Worm (Caenorhabditis elegans): Measurements from ENCODE around the gene gld-3.

gld-3 gene

ce11 chrII:7166768-7167167 is 34.3 kb downstream of the gld-3 start:
- TF ChIP-seq dve-1 (tag; optimal IDR thresholded peaks at IDR 0.05; ENCODE audit: insufficient read depth), result peak; percentile 80
- no peak for TF ChIP-seq lin-13 (GFP tag; optimal IDR thresholded peaks at IDR 0.05)
- TF ChIP-seq ceh-28 (tag; optimal IDR thresholded peaks at IDR 0.05), result no peak
- TF ChIP-seq ceh-82 (tag; optimal IDR thresholded peaks at IDR 0.05), result no peak
- no peak for TF ChIP-seq nhr-25 (tag; optimal IDR thresholded peaks at IDR 0.05; ENCODE audit: borderline replicate concordance, insufficient read depth)
- TF ChIP-seq rbr-2 (tag; optimal IDR thresholded peaks at IDR 0.05), result no peak
- TF ChIP-seq ctbp-1 (GFP tag; IDR thresholded peaks at IDR 0.05), result no peak
- TF ChIP-seq zfp-3 (GFP tag; conservative IDR thresholded peaks at IDR 0.05), result no peak
- no peak for TF ChIP-seq lin-1 (GFP tag; IDR thresholded peaks at IDR 0.05)
- TF ChIP-seq hlh-11 (tag; optimal IDR thresholded peaks at IDR 0.05), result peak; percentile 60
- TF ChIP-seq daf-8 (GFP tag; IDR thresholded peaks at IDR 0.05), result no peak
- peak; percentile 76 for TF ChIP-seq nhr-77 (tag; optimal IDR thresholded peaks at IDR 0.05)
- no peak for TF ChIP-seq lim-7 (GFP tag; IDR thresholded peaks at IDR 0.05)
- TF ChIP-seq nhr-10 (tag; optimal IDR thresholded peaks at IDR 0.05), result no peak
- no peak for TF ChIP-seq ceh-32 (tag; optimal IDR thresholded peaks at IDR 0.05; ENCODE audit: poor library complexity)
- no peak for TF ChIP-seq nhr-76 (tag; optimal IDR thresholded peaks at IDR 0.05)
- no peak for TF ChIP-seq spr-1 (tag; optimal IDR thresholded peaks at IDR 0.05)
- no peak for TF ChIP-seq ces-1 (GFP tag; optimal IDR thresholded peaks at IDR 0.05)
- TF ChIP-seq nhr-111 (GFP tag; optimal IDR thresholded peaks at IDR 0.05), result no peak
- no peak for TF ChIP-seq ztf-7 (tag; optimal IDR thresholded peaks at IDR 0.05)
- peak; percentile 12 for TF ChIP-seq nhr-48 (tag; optimal IDR thresholded peaks at IDR 0.05)
- no peak for TF ChIP-seq gei-8 (GFP tag; optimal IDR thresholded peaks at IDR 0.05)
- TF ChIP-seq php-3 (GFP tag; IDR thresholded peaks at IDR 0.05), result peak; percentile 90
- TF ChIP-seq tra-1 (GFP tag; IDR thresholded peaks at IDR 0.05), result no peak
- TF ChIP-seq fkh-10 (GFP tag; optimal IDR thresholded peaks at IDR 0.05), result no peak
- TF ChIP-seq aly-2 (tag; optimal IDR thresholded peaks at IDR 0.05), result no peak
- no peak for TF ChIP-seq nhr-6 (tag; optimal IDR thresholded peaks at IDR 0.05)
- no peak for TF ChIP-seq ztf-11 (tag; optimal IDR thresholded peaks at IDR 0.05)
- TF ChIP-seq Y75B8A.6 (GFP tag; IDR thresholded peaks at IDR 0.05), result no peak
- TF ChIP-seq sdz-12 (GFP tag; optimal IDR thresholded peaks at IDR 0.05), result no peak
- TF ChIP-seq lir-3 (tag; optimal IDR thresholded peaks at IDR 0.05), result no peak
- no peak for TF ChIP-seq F26F4.8 (GFP tag; conservative IDR thresholded peaks at IDR 0.05)
- no peak for TF ChIP-seq Y105C5A.15 (GFP tag; IDR thresholded peaks at IDR 0.05)
- TF ChIP-seq pha-4 (GFP tag; IDR thresholded peaks at IDR 0.05), result no peak
- no peak for TF ChIP-seq pha-4 (tag; optimal IDR thresholded peaks at IDR 0.05)
- TF ChIP-seq skn-1 (tag; optimal IDR thresholded peaks at IDR 0.05), result no peak
- no peak for TF ChIP-seq zfp-2 (tag; optimal IDR thresholded peaks at IDR 0.05)
- TF ChIP-seq spr-3 (GFP tag; optimal IDR thresholded peaks at IDR 0.05), result no peak
- TF ChIP-seq F49E8.2 (tag; optimal IDR thresholded peaks at IDR 0.05; ENCODE audit: borderline replicate concordance), result no peak
- TF ChIP-seq saeg-2 (GFP tag; IDR thresholded peaks at IDR 0.05), result no peak
- TF ChIP-seq dmd-8 (GFP tag; IDR thresholded peaks at IDR 0.05), result no peak
- TF ChIP-seq unc-62 (GFP tag; optimal IDR thresholded peaks at IDR 0.05 in 1 of 2), result no peak
- TF ChIP-seq unc-62 (tag; optimal IDR thresholded peaks at IDR 0.05), result no peak
- no peak for TF ChIP-seq F10B5.3 (tag; optimal IDR thresholded peaks at IDR 0.05)
- no peak for TF ChIP-seq nhr-41 (GFP tag; IDR thresholded peaks at IDR 0.05)
- no peak for TF ChIP-seq Y5F2A.4 (GFP tag; optimal IDR thresholded peaks at IDR 0.05)
- TF ChIP-seq F37D6.2 (tag; optimal IDR thresholded peaks at IDR 0.05), result no peak
- TF ChIP-seq daf-16 (GFP tag; optimal IDR thresholded peaks at IDR 0.05), result no peak
- peak; percentile 65 for TF ChIP-seq daf-16 (tag; optimal IDR thresholded peaks at IDR 0.05)
- TF ChIP-seq arid-1 (GFP tag; conservative IDR thresholded peaks at IDR 0.05), result no peak
- peak; percentile 97 for TF ChIP-seq nhr-28 (tag; optimal IDR thresholded peaks at IDR 0.05)
- no peak for TF ChIP-seq mdt-29 (GFP tag; IDR thresholded peaks at IDR 0.05)
- TF ChIP-seq ceh-62 (tag; optimal IDR thresholded peaks at IDR 0.05), result no peak
- TF ChIP-seq unc-39 (tag; optimal IDR thresholded peaks at IDR 0.05), result no peak

Measured in whole organism, L4 larva.